Worm (Caenorhabditis elegans) whole organism, L4 larva: ENCODE measurements around the gene dml-1.

Experiments used
- D1046.2 ChIP-seq: fragments of 200-800 bp; sonication (Bioruptor generic); IDR thresholded peaks from 2 replicates; pipeline ENCODE4 v1.3.6; 2022; ENCODE audit warnings: missing genetic modification characterization, missing compliant biosample characterization
- F10B5.3 ChIP-seq: sonication (generic microtip); optimal IDR thresholded peaks from 2 replicates; lab custom pipeline; 2016; ENCODE audit warnings: mild to moderate bottlenecking, missing genetic modification characterization, missing compliant biosample characterization
- F26F4.8 ChIP-seq: fragments of 200-800 bp; sonication (Bioruptor generic); conservative IDR thresholded peaks from 2 replicates; pipeline ENCODE4 v1.3.6; 2022; ENCODE audit warnings: missing genetic modification characterization, missing compliant biosample characterization
- F44E2.7 ChIP-seq: fragments of 200-800 bp; sonication (Bioruptor generic); IDR thresholded peaks from 2 replicates; pipeline ENCODE4 v2.1.2; 2022; ENCODE audit warnings: missing genetic modification characterization, missing compliant biosample characterization
- F49E8.2 ChIP-seq: sonication (generic microtip); optimal IDR thresholded peaks from 2 replicates; lab custom pipeline; 2016; ENCODE audit warnings: missing compliant biosample characterization, mild to moderate bottlenecking, missing genetic modification characterization, borderline replicate concordance
- T26A8.4 ChIP-seq: fragments of 200-800 bp; sonication (Bioruptor generic); IDR thresholded peaks from 2 replicates; pipeline ENCODE4 v1.3.6; 2022; ENCODE audit warnings: missing genetic modification characterization, missing compliant biosample characterization
- ZK337.2 ChIP-seq: fragments of 200-800 bp; sonication (Bioruptor generic); IDR thresholded peaks from 2 replicates; pipeline ENCODE4 v1.3.6; 2022; ENCODE audit warnings: missing genetic modification reagents, missing genetic modification characterization, missing compliant biosample characterization
- attf-4 ChIP-seq: sonication (generic microtip); optimal IDR thresholded peaks from 3 replicates; lab custom pipeline; 2017; ENCODE audit warnings: missing biosample characterization, missing genetic modification characterization
- ceh-20 ChIP-seq: fragments of 200-800 bp; sonication (Bioruptor generic); IDR thresholded peaks from 2 replicates; pipeline ENCODE4 v1.3.6; 2022; ENCODE audit warnings: missing genetic modification reagents, missing genetic modification characterization, missing compliant biosample characterization
- ceh-28 ChIP-seq: fragments of 150-350 bp; optimal IDR thresholded peaks from 2 replicates; lab custom pipeline; 2014; ENCODE audit warnings: missing biosample characterization, missing genetic modification reagents, missing genetic modification characterization
- ceh-44 ChIP-seq: fragments of 200-800 bp; sonication (Bioruptor generic); IDR thresholded peaks from 2 replicates; pipeline ENCODE4 v1.3.6; 2022; ENCODE audit warnings: missing genetic modification reagents, missing genetic modification characterization, missing compliant biosample characterization
- ces-1 ChIP-seq: fragments of 150-350 bp; sonication (generic microtip); optimal IDR thresholded peaks from 4 replicates; lab custom pipeline; 2014; ENCODE audit warnings: missing biosample characterization, missing genetic modification reagents, missing genetic modification characterization
- daf-16 ChIP-seq, 3 experiments: sonication (generic microtip); optimal IDR thresholded peaks; 2 replicates each; lab custom pipeline; 2016 to 2017; ENCODE audit warnings: missing genetic modification characterization in 3 of 3, missing genetic modification reagents in 3 of 3, mild to moderate bottlenecking in 2 of 3, missing compliant biosample characterization in 2 of 3, missing biosample characterization in 1 of 3, moderate library complexity in 1 of 3
- dmd-6 ChIP-seq: fragments of 200-800 bp; sonication (Bioruptor generic); IDR thresholded peaks from 2 replicates; pipeline ENCODE4 v1.3.6; 2022; ENCODE audit warnings: missing genetic modification reagents, missing genetic modification characterization, missing compliant biosample characterization
- egl-43 ChIP-seq: fragments of 200-800 bp; sonication (Bioruptor generic); IDR thresholded peaks from 2 replicates; pipeline ENCODE4 v1.3.6; 2022; ENCODE audit warnings: missing genetic modification reagents, missing genetic modification characterization, missing compliant biosample characterization
- fos-1 ChIP-seq: fragments of 150-350 bp; optimal IDR thresholded peaks from 2 replicates; lab custom pipeline; 2014; ENCODE audit warnings: missing biosample characterization, missing genetic modification characterization
- gei-8 ChIP-seq: fragments of 200-800 bp; sonication (Bioruptor generic); optimal IDR thresholded peaks from 2 replicates; lab custom pipeline; 2018; ENCODE audit warnings: mild to moderate bottlenecking, missing genetic modification characterization, missing compliant biosample characterization
- hif-1 ChIP-seq, 2 experiments: sonication (generic microtip); optimal IDR thresholded peaks; 2 replicates each; lab custom pipeline; 2016 to 2017; ENCODE audit warnings: missing compliant biosample characterization in 2 of 2, missing genetic modification characterization in 2 of 2, missing genetic modification reagents in 2 of 2, missing genotype in 2 of 2, mild to moderate bottlenecking in 1 of 2
- hlh-11 ChIP-seq: fragments of 200-800 bp; sonication (Bioruptor generic); optimal IDR thresholded peaks from 2 replicates; lab custom pipeline; 2018; ENCODE audit warnings: mild to moderate bottlenecking, missing genetic modification characterization, missing compliant biosample characterization
- hlh-30 ChIP-seq: sonication (generic microtip); optimal IDR thresholded peaks from 2 replicates; lab custom pipeline; 2017; ENCODE audit warnings: antibody characterized with exemption, mild to moderate bottlenecking, missing genetic modification characterization, missing compliant biosample characterization; ENCODE audit not compliant: insufficient read depth
- lim-7 ChIP-seq: fragments of 200-800 bp; sonication (Bioruptor generic); IDR thresholded peaks from 2 replicates; pipeline ENCODE4 v1.3.6; 2022; ENCODE audit warnings: missing genetic modification characterization, missing compliant biosample characterization
- lin-13 ChIP-seq: fragments of 150-350 bp; optimal IDR thresholded peaks from 2 replicates; lab custom pipeline; 2014; ENCODE audit warnings: missing biosample characterization, missing genetic modification reagents, missing genetic modification characterization
- lin-15B ChIP-seq: fragments of 150-350 bp; sonication (generic microtip); optimal IDR thresholded peaks from 3 replicates; lab custom pipeline; 2014; ENCODE audit warnings: missing biosample characterization, missing genetic modification characterization
- lin-29 ChIP-seq: fragments of 200-800 bp; sonication (Bioruptor generic); IDR thresholded peaks from 2 replicates; pipeline ENCODE4 v1.3.6; 2022; ENCODE audit warnings: missing genetic modification reagents, missing genetic modification characterization, missing compliant biosample characterization
- lin-39 ChIP-seq: fragments of 150-350 bp; optimal IDR thresholded peaks from 2 replicates; lab custom pipeline; 2014; ENCODE audit warnings: missing biosample characterization, missing genetic modification reagents, missing genetic modification characterization
- lir-3 ChIP-seq: sonication (generic microtip); optimal IDR thresholded peaks from 2 replicates; lab custom pipeline; 2016; ENCODE audit warnings: mild to moderate bottlenecking, missing genetic modification characterization, missing compliant biosample characterization
- madf-5 ChIP-seq, 2 experiments: fragments of 200-800 bp; sonication (Bioruptor generic); IDR thresholded peaks; 2 replicates each; pipeline ENCODE4 v1.3.6; 2022; ENCODE audit warnings: missing compliant biosample characterization in 2 of 2, missing genetic modification characterization in 2 of 2
- mep-1 ChIP-seq: fragments of 150-350 bp; sonication (generic microtip); optimal IDR thresholded peaks from 3 replicates; lab custom pipeline; 2014; ENCODE audit warnings: missing biosample characterization, missing genetic modification characterization
- mes-2 ChIP-seq: sonication (generic microtip); optimal IDR thresholded peaks from 2 replicates; lab custom pipeline; 2016; ENCODE audit warnings: missing genotype, mild to moderate bottlenecking, missing genetic modification characterization, missing compliant biosample characterization; ENCODE audit not compliant: poor library complexity, severe bottlenecking
- mxl-3 ChIP-seq: fragments of 200-800 bp; sonication (Bioruptor generic); optimal IDR thresholded peaks from 2 replicates; lab custom pipeline; 2018; ENCODE audit warnings: mild to moderate bottlenecking, missing genetic modification characterization, missing compliant biosample characterization
- nhr-10 ChIP-seq: fragments of 150-350 bp; optimal IDR thresholded peaks from 2 replicates; lab custom pipeline; 2014; ENCODE audit warnings: missing biosample characterization, missing genetic modification characterization
- nhr-102 ChIP-seq: sonication (generic microtip); optimal IDR thresholded peaks from 2 replicates; lab custom pipeline; 2016; ENCODE audit warnings: mild to moderate bottlenecking, missing genetic modification characterization, moderate library complexity, missing compliant biosample characterization
- nhr-11 ChIP-seq: fragments of 150-350 bp; optimal IDR thresholded peaks from 2 replicates; lab custom pipeline; 2014; ENCODE audit warnings: missing biosample characterization, missing genetic modification characterization
- nhr-237 ChIP-seq: sonication (generic microtip); optimal IDR thresholded peaks from 2 replicates; lab custom pipeline; 2017; ENCODE audit warnings: missing biosample characterization, missing genetic modification characterization
- nhr-25 ChIP-seq: sonication (generic microtip); optimal IDR thresholded peaks from 2 replicates; lab custom pipeline; 2017; ENCODE audit warnings: missing genetic modification characterization, mild to moderate bottlenecking, missing compliant biosample characterization, antibody characterized with exemption, moderate library complexity, borderline replicate concordance; ENCODE audit not compliant: insufficient read depth
- nhr-28 ChIP-seq: fragments of 150-350 bp; optimal IDR thresholded peaks from 2 replicates; lab custom pipeline; 2014; ENCODE audit warnings: missing biosample characterization, missing genetic modification characterization
- nhr-76 ChIP-seq: fragments of 150-350 bp; optimal IDR thresholded peaks from 2 replicates; lab custom pipeline; 2014; ENCODE audit warnings: missing biosample characterization, missing genetic modification characterization
- pha-4 ChIP-seq, 2 experiments: fragments of 150-350 bp in 1 of 2; fragments of 200-800 bp in 1 of 2; sonication (Bioruptor generic) in 1 of 2; IDR thresholded peaks in 1 of 2; optimal IDR thresholded peaks in 1 of 2; 2 replicates each; pipeline versions ENCODE4 v1.3.6 to Lab custom; 2014 to 2022; ENCODE audit warnings: missing genetic modification characterization in 2 of 2, missing genetic modification reagents in 2 of 2, missing biosample characterization in 1 of 2, missing compliant biosample characterization in 1 of 2
- pqm-1 ChIP-seq: sonication (generic microtip); optimal IDR thresholded peaks from 2 replicates; lab custom pipeline; 2017; ENCODE audit warnings: missing biosample characterization, missing genetic modification characterization
- saeg-2 ChIP-seq: fragments of 200-800 bp; sonication (Bioruptor generic); IDR thresholded peaks from 2 replicates; pipeline ENCODE4 v1.3.6; 2022; ENCODE audit warnings: missing genetic modification reagents, missing genetic modification characterization, missing compliant biosample characterization
- sdz-12 ChIP-seq: fragments of 200-800 bp; sonication (Bioruptor generic); optimal IDR thresholded peaks from 2 replicates; lab custom pipeline; 2018; ENCODE audit warnings: mild to moderate bottlenecking, missing genetic modification characterization, missing compliant biosample characterization
- set-16 ChIP-seq: fragments of 200-800 bp; sonication (Bioruptor generic); IDR thresholded peaks from 2 replicates; pipeline ENCODE4 v1.3.6; 2022; ENCODE audit warnings: missing genetic modification reagents, missing genetic modification characterization, missing compliant biosample characterization
- skn-1 ChIP-seq: fragments of 150-350 bp; optimal IDR thresholded peaks from 2 replicates; lab custom pipeline; 2014; ENCODE audit warnings: missing biosample characterization, missing genetic modification characterization
- spr-3 ChIP-seq: fragments of 200-800 bp; sonication (Bioruptor generic); optimal IDR thresholded peaks from 2 replicates; lab custom pipeline; 2018; ENCODE audit warnings: mild to moderate bottlenecking, missing genetic modification characterization, missing compliant biosample characterization
- tra-1 ChIP-seq: fragments of 200-800 bp; sonication (Bioruptor generic); IDR thresholded peaks from 2 replicates; pipeline ENCODE4 v1.3.6; 2022; ENCODE audit warnings: missing genetic modification reagents, missing genetic modification characterization, missing compliant biosample characterization
- unc-130 ChIP-seq: sonication (generic microtip); optimal IDR thresholded peaks from 2 replicates; lab custom pipeline; 2016; ENCODE audit warnings: missing genetic modification reagents, missing genetic modification characterization, missing compliant biosample characterization
- vab-7 ChIP-seq: fragments of 200-800 bp; sonication (Bioruptor generic); IDR thresholded peaks from 2 replicates; pipeline ENCODE4 v1.3.6; 2022; ENCODE audit warnings: missing genetic modification reagents, missing genetic modification characterization, missing compliant biosample characterization
- ztf-11 ChIP-seq: fragments of 150-350 bp; optimal IDR thresholded peaks from 2 replicates; lab custom pipeline; 2014; ENCODE audit warnings: missing biosample characterization, missing genetic modification characterization
- ztf-7 ChIP-seq: fragments of 150-350 bp; optimal IDR thresholded peaks from 2 replicates; lab custom pipeline; 2014; ENCODE audit warnings: missing biosample characterization, missing genetic modification characterization

Gene dml-1

DNA sequence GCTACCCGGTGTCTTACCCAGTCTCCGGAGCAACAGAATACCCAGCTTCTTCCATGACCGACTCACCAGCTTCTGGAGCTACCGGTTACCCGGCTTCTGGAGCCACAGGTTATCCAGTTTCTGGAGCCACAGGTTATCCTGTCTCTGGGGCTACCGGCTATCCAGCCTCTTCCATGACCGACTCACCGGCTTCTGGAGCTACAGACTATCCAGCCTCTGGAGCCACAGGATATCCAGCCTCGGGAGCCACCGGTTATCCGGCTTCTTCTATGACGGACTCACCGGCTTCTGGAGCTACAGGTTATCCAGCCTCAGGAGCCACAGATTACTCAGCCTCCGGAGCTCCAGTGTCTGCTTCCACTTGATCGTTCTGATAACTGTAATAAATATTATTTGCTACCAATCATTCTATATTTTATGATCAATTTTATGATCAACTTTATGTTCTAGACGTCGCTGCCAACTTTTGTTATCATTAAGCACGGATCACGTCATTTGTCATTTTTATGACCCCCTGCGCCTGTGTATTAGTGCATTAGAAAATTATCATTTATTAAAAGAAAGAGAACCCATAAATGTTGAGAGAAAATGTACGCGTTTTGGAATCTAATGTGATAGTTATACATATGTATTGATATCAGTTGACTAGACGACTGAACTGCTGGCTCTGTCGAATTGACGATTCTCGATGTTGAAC, 31.6 kb upstream of the dml-1 start (continued):
- TF ChIP-seq hlh-30 (tag; lab: Kevin White, UChicago): peak; percentile 41
- TF ChIP-seq spr-3 (GFP tag; lab: Kevin White, UChicago): no peak
- TF ChIP-seq nhr-10 (tag; lab: Kevin White, UChicago): no peak
- TF ChIP-seq F10B5.3 (tag; lab: Kevin White, UChicago): no peak
- TF ChIP-seq gei-8 (GFP tag; lab: Kevin White, UChicago): no peak
- TF ChIP-seq nhr-76 (tag; lab: Kevin White, UChicago): no peak
- no peak for TF ChIP-seq vab-7
- TF ChIP-seq fos-1 (tag; lab: Kevin White, UChicago): no peak
- TF ChIP-seq T26A8.4 (GFP tag; lab: Robert Waterston, UW): no peak
- TF ChIP-seq F49E8.2 (tag; lab: Kevin White, UChicago): no peak
- TF ChIP-seq daf-16 (GFP tag; optimal IDR thresholded peaks at IDR 0.05; lab: Kevin White, UChicago): peak in 1 of 2 experiments; percentile 39
- TF ChIP-seq daf-16 (tag; optimal IDR thresholded peaks at IDR 0.05; lab: Kevin White, UChicago): peak; percentile 94
- no peak for TF ChIP-seq mes-2 (tag; lab: Kevin White, UChicago)
- TF ChIP-seq egl-43: 0 out of 2 replicates have a peak, but pooled peaks have one; percentile 8
- TF ChIP-seq sdz-12: no peak
- no peak for TF ChIP-seq lin-13
- TF ChIP-seq pha-4 (GFP tag; IDR thresholded peaks at IDR 0.05; lab: Robert Waterston, UW): no peak
- TF ChIP-seq pha-4 (tag; optimal IDR thresholded peaks at IDR 0.05; lab: Kevin White, UChicago): no peak
- peak; percentile 77 for TF ChIP-seq hlh-11 (tag; lab: Kevin White, UChicago)
- peak; percentile 73 for TF ChIP-seq nhr-28 (tag; lab: Kevin White, UChicago)
- no peak for TF ChIP-seq ztf-7 (tag; lab: Kevin White, UChicago)
- TF ChIP-seq saeg-2 (GFP tag; lab: Robert Waterston, UW): no peak
- no peak for TF ChIP-seq lin-15B (tag; lab: Kevin White, UChicago)
- TF ChIP-seq lir-3: no peak
- TF ChIP-seq ztf-11 (tag; lab: Kevin White, UChicago): no peak
- no peak for TF ChIP-seq skn-1 (tag; lab: Kevin White, UChicago)
- peak; percentile 13 for TF ChIP-seq mep-1 (tag; lab: Kevin White, UChicago)
- TF ChIP-seq ZK337.2: no peak
- peak; percentile 85 for TF ChIP-seq dmd-6 (GFP tag; lab: Robert Waterston, UW)
- no peak for TF ChIP-seq unc-130 (GFP tag; lab: Kevin White, UChicago)
- TF ChIP-seq ceh-20: peak; percentile 84
- no peak for TF ChIP-seq nhr-11 (tag; lab: Kevin White, UChicago)
- TF ChIP-seq pqm-1 (tag; lab: Kevin White, UChicago): peak; percentile 85
- TF ChIP-seq ces-1 (GFP tag; lab: Kevin White, UChicago): no peak
- no peak for TF ChIP-seq attf-4
- no peak for TF ChIP-seq mxl-3 (GFP tag; lab: Kevin White, UChicago)
- TF ChIP-seq F26F4.8 (GFP tag; lab: Robert Waterston, UW): no peak
- peak; percentile 77 for TF ChIP-seq tra-1
- TF ChIP-seq ceh-28 (tag; lab: Kevin White, UChicago): no peak
- no peak for TF ChIP-seq D1046.2
- TF ChIP-seq nhr-237 (tag; lab: Kevin White, UChicago): no peak
- TF ChIP-seq F44E2.7 (GFP tag; lab: Robert Waterston, UW): no peak
- no peak for TF ChIP-seq lim-7 (GFP tag; lab: Robert Waterston, UW)
- TF ChIP-seq lin-29 (GFP tag; lab: Robert Waterston, UW): no peak
- TF ChIP-seq madf-5 (GFP tag; IDR thresholded peaks at IDR 0.05; lab: Robert Waterston, UW): no peak
- peak; percentile 46 for TF ChIP-seq nhr-102 (tag; lab: Kevin White, UChicago)
- no peak for TF ChIP-seq hif-1 (tag; optimal IDR thresholded peaks at IDR 0.05; lab: Kevin White, UChicago)
- peak; percentile 84 for TF ChIP-seq set-16 (GFP tag; lab: Robert Waterston, UW)
- TF ChIP-seq nhr-25: no peak
- no peak for TF ChIP-seq lin-39 (tag; lab: Kevin White, UChicago)
- no peak for TF ChIP-seq ceh-44
